Worm (Caenorhabditis elegans) whole organism, L3 larva: Measurements from ENCODE around the gene F44F4.3.

Source experiments
- elt-3 ChIP-seq, 3 experiments: fragments of 150-350 bp in 1 of 3; sonication (generic microtip) in 2 of 3; optimal IDR thresholded peaks; 2 replicates in 2 of 3; 4 replicates in 1 of 3; lab custom pipeline; 2014 to 2017; ENCODE audit warnings: missing biosample characterization in 3 of 3, missing genetic modification characterization in 3 of 3
- nhr-12 ChIP-seq: fragments of 150-350 bp; optimal IDR thresholded peaks from 2 replicates; lab custom pipeline; 2014; ENCODE audit warnings: missing biosample characterization, missing genetic modification characterization

DNA sequence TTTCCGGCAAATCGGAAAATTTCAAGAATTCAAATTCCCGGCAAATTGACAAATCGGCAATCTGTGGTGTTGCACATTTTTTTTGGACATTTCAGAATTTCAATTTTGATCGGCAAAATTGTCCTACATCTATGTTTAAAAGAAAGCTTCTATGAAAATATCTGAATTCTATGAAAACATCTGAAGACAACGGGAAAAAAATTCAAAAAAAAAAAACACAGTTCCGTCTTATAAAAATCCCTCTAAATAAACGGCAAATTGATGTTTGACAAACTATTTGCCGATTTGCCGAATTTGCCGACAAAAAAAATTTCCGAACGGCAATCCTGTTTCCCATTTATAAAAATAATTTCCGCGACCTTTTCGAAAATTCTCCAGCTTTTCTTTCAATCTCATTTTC lies 28.6 kb upstream of the F44F4.3 start, which contains the start of gene F44F4.15:
- TF ChIP-seq elt-3 (tag; optimal IDR thresholded peaks at IDR 0.05; lab: Kevin White, UChicago), result no peak
- no peak for TF ChIP-seq nhr-12 (tag; lab: Kevin White, UChicago)
